ENCODE assay signal across 6 worm cellular contexts in the genomic region with DNA sequence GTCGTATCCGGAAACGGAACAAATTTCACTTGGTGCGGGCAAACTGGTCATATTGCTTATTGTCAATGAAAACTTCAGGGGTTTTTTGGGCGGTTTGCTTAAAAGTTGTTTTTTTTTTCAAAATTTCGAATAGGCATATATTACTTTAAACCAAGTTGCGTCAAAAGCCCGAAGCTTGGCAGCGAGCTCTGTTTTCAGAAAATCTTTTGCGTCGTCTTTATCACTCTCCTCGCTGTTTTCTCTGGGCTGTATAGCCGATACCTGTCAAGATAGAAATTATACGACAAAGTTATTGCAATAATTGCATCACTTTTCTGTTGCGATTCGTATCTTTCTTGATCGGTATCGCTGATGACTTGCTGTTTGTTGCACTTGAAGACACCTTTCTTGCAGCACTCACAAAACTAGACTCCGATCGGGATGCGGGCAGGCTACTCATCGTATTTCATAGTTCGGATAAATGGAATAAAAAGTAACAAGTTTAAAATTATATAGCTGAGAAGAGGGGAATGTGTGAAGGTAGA.
A peak's percentile ranks its signal among the peaks of the same experiment; 100 is the strongest.
TF ChIP-seq lines count a peak whose summit lies in the region.

A gene (minus strand): TSS at position 51 of the 524 bp plus-strand sequence.
A gene (minus strand): TSS at position 439 of the 524 bp plus-strand sequence.

TF ChIP-seq in whole organism, L1 larva, 84 proteins besides CTCF, POLR2A, EP300 and RAD21 (continues in another document):
- TF ChIP-seq nhr-11 (tag; optimal IDR thresholded peaks at IDR 0.05; lab: Kevin White, UChicago), result no peak
- no peak for TF ChIP-seq nhr-47 (tag; optimal IDR thresholded peaks at IDR 0.05; lab: Kevin White, UChicago)
- no peak for TF ChIP-seq blmp-1 (tag; optimal IDR thresholded peaks at IDR 0.05; lab: Kevin White, UChicago)
- no peak for TF ChIP-seq nhr-12 (tag; optimal IDR thresholded peaks at IDR 0.05; lab: Kevin White, UChicago)
- TF ChIP-seq zip-4 (GFP tag; optimal IDR thresholded peaks at IDR 0.05; lab: Kevin White, UChicago), result no peak
- TF ChIP-seq ceh-88 (GFP tag; IDR thresholded peaks at IDR 0.05; lab: Robert Waterston, UW), result no peak
- TF ChIP-seq lir-3 (tag; optimal IDR thresholded peaks at IDR 0.05; lab: Kevin White, UChicago; ENCODE audit: poor library complexity), result no peak
- TF ChIP-seq elt-2 (tag; optimal IDR thresholded peaks at IDR 0.05; lab: Kevin White, UChicago), result no peak
- no peak for TF ChIP-seq sup-37 (GFP tag; optimal IDR thresholded peaks at IDR 0.05; lab: Kevin White, UChicago)
- TF ChIP-seq lin-35 (GFP tag; optimal IDR thresholded peaks at IDR 0.05; lab: Kevin White, UChicago), result no peak
- no peak for TF ChIP-seq sptf-1 (tag; optimal IDR thresholded peaks at IDR 0.05; lab: Kevin White, UChicago)
- TF ChIP-seq efl-1 (optimal IDR thresholded peaks at IDR 0.05; lab: Kevin White, UChicago), result no peak
- TF ChIP-seq efl-1 (GFP tag; optimal IDR thresholded peaks at IDR 0.05 in 1 of 2; lab: Kevin White, UChicago), result no peak
- peak; percentile 72 for TF ChIP-seq nhr-85 (tag; lab: Kevin White, UChicago)
- no peak for TF ChIP-seq mdl-1 (tag; optimal IDR thresholded peaks at IDR 0.05; lab: Kevin White, UChicago)

TF ChIP-seq in whole organism, L2 larva, 48 proteins besides CTCF, POLR2A, EP300 and RAD21 (continues in another document):
- TF ChIP-seq Y55F3AM.14 (GFP tag; optimal IDR thresholded peaks at IDR 0.05; lab: Kevin White, UChicago), result no peak
- no peak for TF ChIP-seq gmeb-1 (tag; optimal IDR thresholded peaks at IDR 0.05; lab: Kevin White, UChicago)
- TF ChIP-seq elt-3 (tag; optimal IDR thresholded peaks at IDR 0.05; lab: Kevin White, UChicago), result no peak
- TF ChIP-seq unc-55 (GFP tag; optimal IDR thresholded peaks at IDR 0.05; lab: Kevin White, UChicago), result no peak
- no peak for TF ChIP-seq nhr-237 (tag; optimal IDR thresholded peaks at IDR 0.05; lab: Kevin White, UChicago)
- no peak for TF ChIP-seq lsy-2 (tag; optimal IDR thresholded peaks at IDR 0.05; lab: Kevin White, UChicago)
- no peak for TF ChIP-seq nhr-23 (tag; optimal IDR thresholded peaks at IDR 0.05; lab: Kevin White, UChicago)
- TF ChIP-seq mab-5 (tag; optimal IDR thresholded peaks at IDR 0.05; lab: Kevin White, UChicago), result no peak
- TF ChIP-seq dmd-4 (tag; optimal IDR thresholded peaks at IDR 0.05; lab: Kevin White, UChicago), result no peak
- no peak for TF ChIP-seq snpc-4 (tag; optimal IDR thresholded peaks at IDR 0.05; lab: Kevin White, UChicago)
- no peak for TF ChIP-seq skn-1 (tag; optimal IDR thresholded peaks at IDR 0.05; lab: Kevin White, UChicago)
- peak; percentile 85 for TF ChIP-seq ama-1 (optimal IDR thresholded peaks at IDR 0.05; lab: Kevin White, UChicago)
- no peak for TF ChIP-seq sem-4 (tag; optimal IDR thresholded peaks at IDR 0.05; lab: Kevin White, UChicago)
- TF ChIP-seq F13H6.1 (tag; optimal IDR thresholded peaks at IDR 0.05; lab: Kevin White, UChicago), result no peak
- TF ChIP-seq sma-3 (GFP tag; optimal IDR thresholded peaks at IDR 0.05; lab: Kevin White, UChicago), result peak; percentile 24

TF ChIP-seq in whole organism, L3 larva, 47 proteins besides CTCF, POLR2A, EP300 and RAD21:
- TF ChIP-seq nhr-25 (tag; optimal IDR thresholded peaks at IDR 0.05; lab: Kevin White, UChicago), result peak; percentile 44
- peak; percentile 42 for TF ChIP-seq nhr-43 (tag; optimal IDR thresholded peaks at IDR 0.05; lab: Kevin White, UChicago; ENCODE audit: poor library complexity, severe bottlenecking)
- TF ChIP-seq ama-1 (optimal IDR thresholded peaks at IDR 0.05; lab: Kevin White, UChicago), result peak; percentile 97
- peak; percentile 11 for TF ChIP-seq lsy-12 (tag; optimal IDR thresholded peaks at IDR 0.05; lab: Kevin White, UChicago)
- TF ChIP-seq nhr-23 (tag; optimal IDR thresholded peaks at IDR 0.05; lab: Kevin White, UChicago), result peak; percentile 7
- peak; percentile 12 for TF ChIP-seq jun-1 (tag; optimal IDR thresholded peaks at IDR 0.05; lab: Kevin White, UChicago)
- TF ChIP-seq R02D3.7 (tag; optimal IDR thresholded peaks at IDR 0.05; lab: Kevin White, UChicago), result no peak
- peak in 2 of 3 experiments; percentile 7 to 54 for TF ChIP-seq elt-3 (tag; optimal IDR thresholded peaks at IDR 0.05; lab: Kevin White, UChicago)
- TF ChIP-seq ceh-82 (tag; optimal IDR thresholded peaks at IDR 0.05; lab: Kevin White, UChicago), result no peak

TF ChIP-seq in whole organism, L4 larva, 104 proteins besides CTCF, POLR2A, EP300 and RAD21 (continues in another document):
- TF ChIP-seq lir-3 (tag; optimal IDR thresholded peaks at IDR 0.05; lab: Kevin White, UChicago) (no peak), lin-15B (tag; optimal IDR thresholded peaks at IDR 0.05; lab: Kevin White, UChicago) (no peak), fkh-10 (GFP tag; optimal IDR thresholded peaks at IDR 0.05; lab: Kevin White, UChicago) (no peak), mdt-29 (GFP tag; IDR thresholded peaks at IDR 0.05; lab: Robert Waterston, UW) (no peak), gei-8 (GFP tag; optimal IDR thresholded peaks at IDR 0.05; lab: Kevin White, UChicago) (no peak), ztf-7 (tag; optimal IDR thresholded peaks at IDR 0.05; lab: Kevin White, UChicago) (no peak), nhr-76 (tag; optimal IDR thresholded peaks at IDR 0.05; lab: Kevin White, UChicago) (no peak), dmd-9 (GFP tag; IDR thresholded peaks at IDR 0.05; lab: Robert Waterston, UW) (no peak), nhr-102 (tag; optimal IDR thresholded peaks at IDR 0.05; lab: Kevin White, UChicago) (peak; percentile 30), zag-1 (tag; optimal IDR thresholded peaks at IDR 0.05; lab: Kevin White, UChicago) (no peak), dmd-8 (GFP tag; IDR thresholded peaks at IDR 0.05; lab: Robert Waterston, UW) (no peak), madf-9 (GFP tag; conservative IDR thresholded peaks at IDR 0.05; lab: Robert Waterston, UW) (no peak), Y48G9A.11 (GFP tag; IDR thresholded peaks at IDR 0.05; lab: Robert Waterston, UW) (no peak), nhr-41 (GFP tag; IDR thresholded peaks at IDR 0.05; lab: Robert Waterston, UW) (no peak), egl-27 (tag; optimal IDR thresholded peaks at IDR 0.05; lab: Kevin White, UChicago) (no peak), Y5F2A.4 (GFP tag; optimal IDR thresholded peaks at IDR 0.05; lab: Kevin White, UChicago) (no peak), nhr-77 (tag; optimal IDR thresholded peaks at IDR 0.05; lab: Kevin White, UChicago) (no peak), aly-2 (tag; optimal IDR thresholded peaks at IDR 0.05; lab: Kevin White, UChicago) (no peak)

TF ChIP-seq in whole organism, mixed stage, embryonic, 35 proteins besides CTCF, POLR2A, EP300 and RAD21:
- TF ChIP-seq tbx-8 (GFP tag; optimal IDR thresholded peaks at IDR 0.05; lab: Kevin White, UChicago), result no peak
- peak; percentile 27 for TF ChIP-seq elt-1 (tag; optimal IDR thresholded peaks at IDR 0.05; lab: Kevin White, UChicago; ENCODE audit: borderline replicate concordance, insufficient read depth)
- TF ChIP-seq unc-62 (GFP tag; optimal IDR thresholded peaks at IDR 0.05; lab: Kevin White, UChicago), result peak; percentile 14

TF ChIP-seq in whole organism, young adult, 124 proteins besides CTCF, POLR2A, EP300 and RAD21 (continues in another document):
- no peak for TF ChIP-seq him-1 (tag; optimal IDR thresholded peaks at IDR 0.05; lab: Kevin White, UChicago)
- no peak for TF ChIP-seq ceh-79 (tag; optimal IDR thresholded peaks at IDR 0.05; lab: Kevin White, UChicago)
- TF ChIP-seq snpc-1.3 (tag; optimal IDR thresholded peaks at IDR 0.05; lab: Kevin White, UChicago; ENCODE audit: insufficient read depth), result no peak
- TF ChIP-seq repo-1 (tag; optimal IDR thresholded peaks at IDR 0.05; lab: Kevin White, UChicago), result no peak
- TF ChIP-seq snpc-3.4 (tag; optimal IDR thresholded peaks at IDR 0.05; lab: Kevin White, UChicago), result no peak
- no peak for TF ChIP-seq hlh-26 (GFP tag; conservative IDR thresholded peaks at IDR 0.05; lab: Robert Waterston, UW)
- TF ChIP-seq Y56A3A.18 (GFP tag; IDR thresholded peaks at IDR 0.05; lab: Robert Waterston, UW), result no peak
- TF ChIP-seq pbrm-1 (GFP tag; IDR thresholded peaks at IDR 0.05; lab: Robert Waterston, UW), result no peak
- no peak for TF ChIP-seq B0019.2 (GFP tag; conservative IDR thresholded peaks at IDR 0.05; lab: Robert Waterston, UW)
- TF ChIP-seq F33H1.4 (GFP tag; IDR thresholded peaks at IDR 0.05; lab: Robert Waterston, UW), result no peak
- TF ChIP-seq atf-7 (tag; optimal IDR thresholded peaks at IDR 0.05; lab: Kevin White, UChicago), result peak; percentile 6
- TF ChIP-seq C06A6.2 (GFP tag; conservative IDR thresholded peaks at IDR 0.05; lab: Robert Waterston, UW), result no peak
- TF ChIP-seq dpl-1 (GFP tag; optimal IDR thresholded peaks at IDR 0.05; lab: Kevin White, UChicago), result no peak
- TF ChIP-seq die-1 (tag; optimal IDR thresholded peaks at IDR 0.05; lab: Kevin White, UChicago), result no peak
- peak; percentile 52 for TF ChIP-seq nfyb-1 (GFP tag; IDR thresholded peaks at IDR 0.05; lab: Robert Waterston, UW)
- no peak for TF ChIP-seq F55B11.4 (tag; optimal IDR thresholded peaks at IDR 0.05; lab: Kevin White, UChicago; ENCODE audit: borderline replicate concordance, insufficient read depth)
- no peak for TF ChIP-seq lin-54 (GFP tag; optimal IDR thresholded peaks at IDR 0.05; lab: Kevin White, UChicago)
- peak; percentile 22 for TF ChIP-seq ztf-22 (GFP tag; optimal IDR thresholded peaks at IDR 0.05; lab: Kevin White, UChicago)
- TF ChIP-seq cebp-2 (GFP tag; IDR thresholded peaks at IDR 0.05; lab: Robert Waterston, UW), result no peak
- TF ChIP-seq let-607 (tag; optimal IDR thresholded peaks at IDR 0.05; lab: Kevin White, UChicago), result no peak
- no peak for TF ChIP-seq lir-1 (GFP tag; conservative IDR thresholded peaks at IDR 0.05; lab: Robert Waterston, UW)
- no peak for TF ChIP-seq madf-10 (tag; optimal IDR thresholded peaks at IDR 0.05; lab: Kevin White, UChicago)
- no peak for TF ChIP-seq somi-1 (GFP tag; optimal IDR thresholded peaks at IDR 0.05; lab: Kevin White, UChicago)
- no peak for TF ChIP-seq nhr-179 (tag; optimal IDR thresholded peaks at IDR 0.05; lab: Kevin White, UChicago)
- TF ChIP-seq attf-3 (GFP tag; conservative IDR thresholded peaks at IDR 0.05; lab: Robert Waterston, UW), result no peak
- TF ChIP-seq rcor-1 (GFP tag; IDR thresholded peaks at IDR 0.05; lab: Robert Waterston, UW), result no peak
- no peak for TF ChIP-seq lsl-1 (GFP tag; optimal IDR thresholded peaks at IDR 0.05; lab: Kevin White, UChicago)
- no peak for TF ChIP-seq zfh-2 (GFP tag; conservative IDR thresholded peaks at IDR 0.05; lab: Robert Waterston, UW)
- no peak for TF ChIP-seq F37B4.10 (GFP tag; IDR thresholded peaks at IDR 0.05; lab: Robert Waterston, UW)
- no peak for TF ChIP-seq F52B5.7 (tag; optimal IDR thresholded peaks at IDR 0.05; lab: Kevin White, UChicago)
- peak; percentile 77 for TF ChIP-seq ztf-26 (tag; optimal IDR thresholded peaks at IDR 0.05; lab: Kevin White, UChicago)
- no peak for TF ChIP-seq cebp-1 (GFP tag; IDR thresholded peaks at IDR 0.05; lab: Robert Waterston, UW)
- no peak for TF ChIP-seq cebp-1 (tag; optimal IDR thresholded peaks at IDR 0.05; lab: Kevin White, UChicago)
- TF ChIP-seq gei-17 (GFP tag; optimal IDR thresholded peaks at IDR 0.05; lab: Kevin White, UChicago), result peak; percentile 22
- no peak for TF ChIP-seq nhr-120 (GFP tag; IDR thresholded peaks at IDR 0.05; lab: Robert Waterston, UW)
